Fruit fly (Drosophila melanogaster) whole organism, embryonic: Measurements from ENCODE around the gene CG12299.
A peak's percentile ranks its signal among the peaks of the same experiment; 100 is the strongest.

ENCODE experiments used
- Abd-B ChIP-seq: fragments of 200-800 bp; sonication (Bioruptor generic); optimal IDR thresholded peaks from 2 replicates; lab custom pipeline; 2018; ENCODE audit warnings: missing biosample characterization, mild to moderate bottlenecking, missing genetic modification characterization, moderate library complexity
- Antp ChIP-seq: fragments of 200-800 bp; sonication (Bioruptor generic); optimal IDR thresholded peaks from 3 replicates; lab custom pipeline; 2016; ENCODE audit warnings: missing biosample characterization, missing genetic modification characterization
- Bgb ChIP-seq: fragments of 200-800 bp; sonication (Bioruptor generic); IDR thresholded peaks from 2 replicates; pipeline ENCODE4 v1.3.6; 2022; ENCODE audit warnings: missing biosample characterization, missing genetic modification characterization; ENCODE audit not compliant: partially characterized antibody
- CG11695 ChIP-seq: fragments of 200-800 bp; sonication (Bioruptor generic); IDR thresholded peaks from 3 replicates; pipeline ENCODE4 v1.3.6; 2022; ENCODE audit warnings: missing biosample characterization, missing genetic modification characterization
- CG12155 ChIP-seq: fragments of 200-800 bp; sonication (Bioruptor generic); optimal IDR thresholded peaks from 3 replicates; lab custom pipeline; 2016; ENCODE audit warnings: missing biosample characterization, missing genetic modification characterization
- CG12769 ChIP-seq: fragments of 200-800 bp; sonication (Bioruptor generic); optimal IDR thresholded peaks from 2 replicates; lab custom pipeline; 2019; ENCODE audit warnings: missing biosample characterization, mild to moderate bottlenecking, missing genetic modification characterization, moderate library complexity
- CG14965 ChIP-seq: fragments of 200-800 bp; sonication (Bioruptor generic); optimal IDR thresholded peaks from 2 replicates; lab custom pipeline; 2016; ENCODE audit warnings: missing biosample characterization, missing genetic modification characterization, borderline replicate concordance
- CG15269 ChIP-seq: fragments of 200-800 bp; sonication (Bioruptor generic); optimal IDR thresholded peaks from 2 replicates; lab custom pipeline; 2018; ENCODE audit warnings: missing biosample characterization, mild to moderate bottlenecking, missing genetic modification characterization, moderate library complexity
- CG15696 ChIP-seq: fragments of 200-800 bp; sonication (Bioruptor generic); optimal IDR thresholded peaks from 2 replicates; lab custom pipeline; 2019; ENCODE audit warnings: missing biosample characterization, mild to moderate bottlenecking, missing genetic modification characterization, moderate library complexity
- CG17359 ChIP-seq: fragments of 200-800 bp; sonication (Bioruptor generic); optimal IDR thresholded peaks from 3 replicates; lab custom pipeline; 2018; ENCODE audit warnings: missing biosample characterization, mild to moderate bottlenecking, missing genetic modification characterization, moderate library complexity
- CG18262 ChIP-seq: fragments of 200-800 bp; optimal IDR thresholded peaks from 3 replicates; lab custom pipeline; 2019; ENCODE audit warnings: missing biosample characterization, mild to moderate bottlenecking, missing genetic modification characterization, moderate library complexity
- CG30020 ChIP-seq: fragments of 200-800 bp; optimal IDR thresholded peaks from 2 replicates; lab custom pipeline; 2019; ENCODE audit warnings: missing biosample characterization, mild to moderate bottlenecking, missing genetic modification characterization, moderate library complexity
- CG30431 ChIP-seq: fragments of 200-800 bp; sonication (Bioruptor generic); optimal IDR thresholded peaks from 2 replicates; lab custom pipeline; 2017; ENCODE audit warnings: missing biosample characterization, missing genetic modification characterization
- CG34422 ChIP-seq: fragments of 200-800 bp; sonication (Bioruptor generic); IDR thresholded peaks from 3 replicates; pipeline ENCODE4 v1.3.6; 2022; ENCODE audit warnings: missing biosample characterization, missing genetic modification characterization
- CG4707 ChIP-seq: fragments of 200-800 bp; sonication (Bioruptor generic); optimal IDR thresholded peaks from 2 replicates; lab custom pipeline; 2018; ENCODE audit warnings: missing biosample characterization, mild to moderate bottlenecking, missing genetic modification characterization, moderate library complexity
- CG4820 ChIP-seq: fragments of 200-800 bp; sonication (Bioruptor generic); optimal IDR thresholded peaks from 3 replicates; lab custom pipeline; 2016; ENCODE audit warnings: missing biosample characterization, missing genetic modification characterization
- CG5180 ChIP-seq: fragments of 200-800 bp; sonication (Bioruptor generic); optimal IDR thresholded peaks from 3 replicates; lab custom pipeline; 2017; ENCODE audit warnings: missing biosample characterization, missing genetic modification characterization, mild to moderate bottlenecking, moderate library complexity, missing genetic modification reagents
- CG6791 ChIP-seq: fragments of 200-800 bp; sonication (Bioruptor generic); IDR thresholded peaks from 3 replicates; pipeline ENCODE4 v1.3.6; 2022; ENCODE audit warnings: missing biosample characterization, missing genetic modification characterization; ENCODE audit not compliant: partially characterized antibody
- CG7786 ChIP-seq: fragments of 200-800 bp; sonication (Bioruptor generic); optimal IDR thresholded peaks from 2 replicates; lab custom pipeline; 2016; ENCODE audit warnings: missing biosample characterization, missing genetic modification characterization
- CG7839 ChIP-seq: fragments of 200-800 bp; sonication (Bioruptor generic); optimal IDR thresholded peaks from 3 replicates; lab custom pipeline; 2018; ENCODE audit warnings: missing biosample characterization, mild to moderate bottlenecking, missing genetic modification characterization, moderate library complexity
- CG9817 ChIP-seq: fragments of 200-800 bp; sonication (Bioruptor generic); optimal IDR thresholded peaks from 2 replicates; lab custom pipeline; 2018; ENCODE audit warnings: missing biosample characterization, mild to moderate bottlenecking, missing genetic modification characterization, moderate library complexity
- Camta ChIP-seq: fragments of 200-800 bp; sonication (Bioruptor generic); optimal IDR thresholded peaks from 2 replicates; lab custom pipeline; 2016; ENCODE audit warnings: missing biosample characterization, missing genetic modification characterization
- CkIIα-i1 ChIP-seq: fragments of 200-800 bp; sonication (Bioruptor generic); IDR thresholded peaks from 2 replicates; pipeline ENCODE4 v1.3.6; 2022; ENCODE audit warnings: missing biosample characterization, missing genetic modification characterization
- ERR ChIP-seq: fragments of 200-800 bp; sonication (Bioruptor generic); optimal IDR thresholded peaks from 2 replicates; lab custom pipeline; 2016; ENCODE audit warnings: missing biosample characterization, missing genetic modification characterization
- GATAe ChIP-seq: fragments of 200-800 bp; sonication (Bioruptor generic); conservative IDR thresholded peaks from 2 replicates; pipeline ENCODE4 v1.3.6; 2022; ENCODE audit warnings: missing biosample characterization, missing genetic modification characterization
- Hr39 ChIP-seq: fragments of >200 bp; optimal IDR thresholded peaks from 2 replicates; lab custom pipeline; 2017
- Hr51 ChIP-seq, 2 experiments: fragments of 200-800 bp; sonication (Bioruptor generic); optimal IDR thresholded peaks; 2 replicates in 1 of 2; 3 replicates in 1 of 2; lab custom pipeline; 2016 to 2018; ENCODE audit warnings: missing biosample characterization in 2 of 2, missing genetic modification characterization in 2 of 2, mild to moderate bottlenecking in 1 of 2, moderate library complexity in 1 of 2
- Meics ChIP-seq: fragments of 200-800 bp; sonication (Bioruptor generic); optimal IDR thresholded peaks from 2 replicates; lab custom pipeline; 2017; ENCODE audit warnings: missing biosample characterization, mild to moderate bottlenecking, missing genetic modification characterization
- Mes4 ChIP-seq: fragments of 200-800 bp; sonication (Bioruptor generic); optimal IDR thresholded peaks from 2 replicates; lab custom pipeline; 2016; ENCODE audit warnings: missing biosample characterization, missing genetic modification characterization
- Optix ChIP-seq: fragments of 200-800 bp; sonication (Bioruptor generic); IDR thresholded peaks from 3 replicates; pipeline ENCODE4 v1.3.6; 2022; ENCODE audit warnings: missing biosample characterization, missing genetic modification characterization
- Ravus ChIP-seq: fragments of 200-800 bp; sonication (Bioruptor generic); IDR thresholded peaks from 2 replicates; pipeline ENCODE4 v1.3.6; 2022; ENCODE audit warnings: missing biosample characterization, missing genetic modification characterization
- Rfx ChIP-seq: fragments of 200-800 bp; sonication (Bioruptor generic); IDR thresholded peaks from 2 replicates; pipeline ENCODE4 v1.3.6; 2022; ENCODE audit warnings: missing biosample characterization, missing genetic modification characterization
- Tbp ChIP-seq: fragments of >200 bp; optimal IDR thresholded peaks from 2 replicates; lab custom pipeline; 2018; ENCODE audit warnings: missing biosample characterization, missing genetic modification characterization
- ato ChIP-seq: fragments of 200-800 bp; sonication (Bioruptor generic); IDR thresholded peaks from 2 replicates; pipeline ENCODE4 v1.3.6; 2022; ENCODE audit warnings: missing biosample characterization, missing genetic modification characterization; ENCODE audit not compliant: partially characterized antibody
- bbx ChIP-seq: fragments of 200-800 bp; sonication (Bioruptor generic); IDR thresholded peaks from 2 replicates; pipeline ENCODE4 v1.3.6; 2022; ENCODE audit warnings: missing biosample characterization, missing genetic modification characterization; ENCODE audit not compliant: partially characterized antibody
- bsh ChIP-seq, 2 experiments: fragments of 200-800 bp; sonication (Bioruptor generic); optimal IDR thresholded peaks; 2 replicates each; lab custom pipeline; 2017 to 2018; ENCODE audit warnings: mild to moderate bottlenecking in 2 of 2, missing biosample characterization in 2 of 2, missing genetic modification characterization in 2 of 2, moderate library complexity in 1 of 2
- caup ChIP-seq: fragments of 200-800 bp; sonication (Bioruptor generic); optimal IDR thresholded peaks from 3 replicates; lab custom pipeline; 2017; ENCODE audit warnings: missing biosample characterization, mild to moderate bottlenecking, missing genetic modification characterization, moderate library complexity; ENCODE audit not compliant: severe bottlenecking
- da ChIP-seq: fragments of 200-800 bp; sonication (Bioruptor generic); optimal IDR thresholded peaks from 2 replicates; lab custom pipeline; 2016; ENCODE audit warnings: missing biosample characterization, missing genetic modification characterization
- dati ChIP-seq: fragments of 200-800 bp; sonication (Bioruptor generic); IDR thresholded peaks from 2 replicates; pipeline ENCODE4 v1.3.6; 2022; ENCODE audit warnings: missing biosample characterization, missing genetic modification characterization
- fru ChIP-seq: fragments of >200 bp; optimal IDR thresholded peaks from 2 replicates; lab custom pipeline; 2017
- gcm ChIP-seq: fragments of 200-800 bp; sonication (Bioruptor generic); optimal IDR thresholded peaks from 2 replicates; lab custom pipeline; 2019; ENCODE audit warnings: missing biosample characterization, mild to moderate bottlenecking, missing genetic modification characterization, moderate library complexity
- her ChIP-seq: fragments of 200-800 bp; sonication (Bioruptor generic); optimal IDR thresholded peaks from 2 replicates; lab custom pipeline; 2016; ENCODE audit warnings: missing biosample characterization, missing genetic modification characterization
- mirr ChIP-seq: fragments of 200-800 bp; sonication (Bioruptor generic); optimal IDR thresholded peaks from 3 replicates; lab custom pipeline; 2018; ENCODE audit warnings: missing biosample characterization, mild to moderate bottlenecking, missing genetic modification characterization
- sc ChIP-seq, 3 experiments: fragments of >200 bp in 2 of 3; fragments of 200-800 bp in 1 of 3; sonication (Bioruptor generic) in 1 of 3; optimal IDR thresholded peaks; 2 replicates in 2 of 3; 3 replicates in 1 of 3; lab custom pipeline; 2017; ENCODE audit warnings: mild to moderate bottlenecking in 1 of 3, missing biosample characterization in 1 of 3, missing genetic modification characterization in 1 of 3, missing genetic modification reagents in 1 of 3
- so ChIP-seq: fragments of 200-800 bp; sonication (Bioruptor generic); IDR thresholded peaks from 3 replicates; pipeline ENCODE4 v1.3.6; 2022; ENCODE audit warnings: missing biosample characterization, missing genetic modification characterization
- twi ChIP-seq: fragments of 200-800 bp; optimal IDR thresholded peaks from 2 replicates; lab custom pipeline; 2019; ENCODE audit warnings: missing biosample characterization, mild to moderate bottlenecking, missing genetic modification characterization, moderate library complexity
- wek ChIP-seq: fragments of 200-800 bp; sonication (Bioruptor generic); optimal IDR thresholded peaks from 3 replicates; lab custom pipeline; 2018; ENCODE audit warnings: missing biosample characterization, mild to moderate bottlenecking, missing genetic modification characterization, moderate library complexity
- zen ChIP-seq: fragments of 200-800 bp; sonication (Bioruptor generic); optimal IDR thresholded peaks from 3 replicates; lab custom pipeline; 2018; ENCODE audit warnings: missing biosample characterization, mild to moderate bottlenecking, missing genetic modification characterization, moderate library complexity

Gene CG12299

dm6 chr2L:10701499-10702062, 35.6 kb upstream of the CG12299 start, which contains the start of gene Lip1 (continued):
- TF ChIP-seq CG17359 (no peak), her (no peak), Camta (GFP tag; lab: Kevin White, UChicago) (no peak), Mes4 (GFP tag; lab: Kevin White, UChicago) (no peak), CG5180 (GFP tag; lab: Kevin White, UChicago) (peak; percentile 9), caup (GFP tag; lab: Kevin White, UChicago) (peak; percentile 2), mirr (GFP tag; lab: Kevin White, UChicago) (peak; percentile 69), CG7786 (GFP tag; lab: Kevin White, UChicago) (no peak), twi (tag; lab: Kevin White, UChicago) (no peak), CG4707 (GFP tag; lab: Kevin White, UChicago) (no peak), CG34422 (GFP tag; lab: Robert Waterston, UW) (no peak), Meics (GFP tag; lab: Kevin White, UChicago) (no peak)

- TF ChIP-seq CG15269 (tag; lab: Kevin White, UChicago) (peak; percentile 75), CG30020 (tag; lab: Kevin White, UChicago) (no peak), Hr51 (GFP tag; optimal IDR thresholded peaks at IDR 0.05; lab: Kevin White, UChicago) (peak in 1 of 2 experiments; percentile 63), dati (GFP tag; lab: Robert Waterston, UW) (peak; percentile 50; the same call in 1 of the 2 replicates), Ravus (peak; percentile 4; the same call in 1 of the 2 replicates), bbx (GFP tag; lab: Robert Waterston, UW) (no peak), GATAe (GFP tag; lab: Robert Waterston, UW) (peak; percentile 44; the same call in 1 of the 2 replicates), CG11695 (peak; percentile 81; the same call in 2 of the 3 replicates), ato (GFP tag; lab: Robert Waterston, UW) (no peak), CG6791 (no peak), CG30431 (GFP tag; lab: Kevin White, UChicago) (peak; percentile 54), CG14965 (GFP tag; lab: Kevin White, UChicago) (peak; percentile 42), fru (lab: Kevin White, UChicago) (no peak), wek (peak; percentile 9), CG12769 (peak; percentile 78), CG18262 (tag; lab: Kevin White, UChicago) (peak; percentile 81), Tbp (no peak), Rfx (GFP tag; lab: Robert Waterston, UW) (peak; percentile 81), ERR (GFP tag; lab: Kevin White, UChicago) (peak; percentile 72), gcm (no peak), CG12155 (peak; percentile 70), CkIIα-i1 (no peak), CG15696 (tag; lab: Kevin White, UChicago) (peak; percentile 81), CG7839 (tag; lab: Kevin White, UChicago) (peak; percentile 87), Antp (GFP tag; lab: Kevin White, UChicago) (peak; percentile 56), Bgb (GFP tag; lab: Robert Waterston, UW) (no peak), CG4820 (peak; percentile 75), so (GFP tag; lab: Robert Waterston, UW) (peak; percentile 76), sc (optimal IDR thresholded peaks at IDR 0.05; lab: Kevin White, UChicago) (no peak), sc (GFP tag; optimal IDR thresholded peaks at IDR 0.05; lab: Kevin White, UChicago) (peak; percentile 47), Hr39 (lab: Kevin White, UChicago) (no peak), bsh (GFP tag; optimal IDR thresholded peaks at IDR 0.05; lab: Kevin White, UChicago) (peak in 1 of 2 experiments; percentile 83), Abd-B (GFP tag; lab: Kevin White, UChicago) (peak; percentile 48), CG9817 (tag; lab: Kevin White, UChicago) (peak; percentile 76), Optix (GFP tag; lab: Robert Waterston, UW) (peak; percentile 42; the same call in 1 of the 3 replicates), zen (tag; lab: Kevin White, UChicago) (peak; percentile 81), da (GFP tag; lab: Kevin White, UChicago) (no peak)
Measured at dm6 chr2L:10703281-10703680, 33.9 kb upstream of the CG12299 start, which contains the start of gene CG6415. TSS of gene CG6415 (plus strand) at chr2L:10703621.
